Worm (Caenorhabditis elegans): ENCODE results near the gene C27F2.6.

C27F2.6 gene

DNA sequence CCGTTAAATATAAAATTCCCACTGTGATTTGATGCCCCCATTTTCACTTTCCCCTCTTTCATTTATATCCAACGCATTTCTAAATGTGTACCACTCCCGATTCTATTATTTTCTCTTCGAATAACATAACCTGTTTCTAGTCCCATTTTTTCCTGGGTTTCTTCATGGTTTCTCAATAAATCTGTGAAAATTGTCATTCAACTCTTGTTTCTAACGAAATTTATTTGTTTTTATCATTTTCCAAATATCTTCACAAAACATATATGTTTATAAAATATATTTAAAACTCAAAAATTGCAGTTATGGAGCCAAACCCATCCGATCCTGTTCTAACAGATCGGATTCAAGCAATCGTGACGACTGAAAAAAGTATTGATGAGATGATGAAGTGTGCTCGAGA lies 40.7 kb upstream of the C27F2.6 start, which contains the start of gene mdt-11:
Gene mdt-11, plus strand, starts transcription at position 301 of the 400 bp plus-strand sequence.
- no peak for TF ChIP-seq mep-1 (tag; optimal IDR thresholded peaks at IDR 0.05)
- TF ChIP-seq aha-1 (tag), result peak; percentile 55

DNA sequence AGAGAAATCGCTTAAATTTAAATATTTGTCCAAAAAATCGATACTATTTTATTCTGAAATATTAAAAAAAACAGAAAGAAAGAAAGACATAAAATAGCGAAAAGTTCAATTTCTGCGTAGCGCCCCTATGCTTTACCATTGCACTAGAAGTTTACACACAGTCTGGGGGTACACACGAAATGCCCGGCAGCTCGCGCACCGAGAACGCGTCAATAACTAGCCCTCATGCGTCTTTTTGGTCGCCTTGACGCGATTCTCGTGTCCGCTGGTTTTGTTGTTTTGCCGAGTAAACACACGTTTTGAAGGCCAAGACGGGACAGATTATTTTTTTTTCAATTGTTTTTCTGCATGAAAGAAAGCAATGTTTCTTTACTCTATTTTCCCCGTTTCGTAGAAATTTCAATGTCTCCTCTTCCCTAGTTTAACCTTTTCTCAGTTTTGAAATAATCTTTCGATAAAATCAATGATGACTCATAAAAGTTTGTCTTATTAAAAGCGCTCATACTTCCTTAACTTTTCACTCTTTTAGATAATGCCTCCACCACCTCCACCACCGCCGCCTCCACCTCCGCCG lies 37.9 kb upstream of the C27F2.6 start, which contains the start of gene wip-1:
Gene wip-1, plus strand, starts transcription at position 524 of the 574 bp plus-strand sequence.
- peak; percentile 96 for TF ChIP-seq F49E8.2 (tag; optimal IDR thresholded peaks at IDR 0.05; ENCODE audit: borderline replicate concordance)
- no peak for TF ChIP-seq zip-11 (GFP tag; IDR thresholded peaks at IDR 0.05)
- peak; percentile 91 for TF ChIP-seq lin-29 (GFP tag; IDR thresholded peaks at IDR 0.05)
- no peak for TF ChIP-seq ceh-82 (tag; optimal IDR thresholded peaks at IDR 0.05)
- TF ChIP-seq hmg-1.1 (GFP tag; IDR thresholded peaks at IDR 0.05), result peak; percentile 98
- TF ChIP-seq dmd-9 (GFP tag; IDR thresholded peaks at IDR 0.05), result peak; percentile 94
- peak; percentile 95 to 97 for TF ChIP-seq daf-16 (GFP tag; optimal IDR thresholded peaks at IDR 0.05)
- TF ChIP-seq daf-16 (tag; optimal IDR thresholded peaks at IDR 0.05), result peak; percentile 97
- peak; percentile 97 for TF ChIP-seq lin-13 (GFP tag; optimal IDR thresholded peaks at IDR 0.05)
- no peak for TF ChIP-seq ceh-62 (tag; optimal IDR thresholded peaks at IDR 0.05)
- TF ChIP-seq nhr-102 (tag; optimal IDR thresholded peaks at IDR 0.05), result peak; percentile 97
- peak; percentile 86 for TF ChIP-seq nhr-111 (GFP tag; optimal IDR thresholded peaks at IDR 0.05)
- peak; percentile 79; the same call in 1 of the 2 replicates for TF ChIP-seq nhr-41 (GFP tag; IDR thresholded peaks at IDR 0.05)
- TF ChIP-seq arid-1 (GFP tag; conservative IDR thresholded peaks at IDR 0.05), result peak; percentile 98
- TF ChIP-seq pqm-1 (tag; optimal IDR thresholded peaks at IDR 0.05), result peak; percentile 54
- TF ChIP-seq ceh-20 (GFP tag; IDR thresholded peaks at IDR 0.05), result peak; percentile 95
- peak; percentile 74; the same call in 1 of the 2 replicates for TF ChIP-seq D1046.2 (GFP tag; IDR thresholded peaks at IDR 0.05)
- TF ChIP-seq fos-1 (tag; optimal IDR thresholded peaks at IDR 0.05), result peak; percentile 44
- TF ChIP-seq vab-7 (GFP tag; IDR thresholded peaks at IDR 0.05), result peak; percentile 88
- TF ChIP-seq madf-5 (GFP tag; IDR thresholded peaks at IDR 0.05), result peak in 1 of 2 experiments; percentile 90; a peak in 1 of 4 replicates
- peak; percentile 33 for TF ChIP-seq sdz-12 (GFP tag; optimal IDR thresholded peaks at IDR 0.05)
- TF ChIP-seq tra-1 (GFP tag; IDR thresholded peaks at IDR 0.05), result peak; percentile 93
- peak; percentile 88 to 97 for TF ChIP-seq lsy-2 (tag; optimal IDR thresholded peaks at IDR 0.05)
- peak; percentile 2 for TF ChIP-seq R02D3.7 (tag; optimal IDR thresholded peaks at IDR 0.05)
- peak; percentile 87 for TF ChIP-seq F44E2.7 (GFP tag; IDR thresholded peaks at IDR 0.05)
- peak; percentile 97 for TF ChIP-seq unc-130 (GFP tag; optimal IDR thresholded peaks at IDR 0.05)
- peak; percentile 60 for TF ChIP-seq nhr-237 (tag; optimal IDR thresholded peaks at IDR 0.05)
- TF ChIP-seq dpl-1 (GFP tag; optimal IDR thresholded peaks at IDR 0.05), result peak; percentile 95
- peak; percentile 82 for TF ChIP-seq mdt-29 (GFP tag; IDR thresholded peaks at IDR 0.05)
- TF ChIP-seq hlh-30 (tag; optimal IDR thresholded peaks at IDR 0.05; ENCODE audit: insufficient read depth), result peak; percentile 94
- peak; percentile 76; the same call in 1 of the 2 replicates for TF ChIP-seq dmd-8 (GFP tag; IDR thresholded peaks at IDR 0.05)
- TF ChIP-seq madf-9 (GFP tag; conservative IDR thresholded peaks at IDR 0.05), result peak; percentile 97
- peak; percentile 98 for TF ChIP-seq nhr-28 (tag; optimal IDR thresholded peaks at IDR 0.05)
- peak in 1 of 2 experiments; percentile 99 for TF ChIP-seq unc-62 (GFP tag; optimal IDR thresholded peaks at IDR 0.05 in 1 of 2)
- TF ChIP-seq unc-62 (tag; optimal IDR thresholded peaks at IDR 0.05), result peak; percentile 30
- TF ChIP-seq snpc-4 (tag; optimal IDR thresholded peaks at IDR 0.05), result peak; percentile 52
- TF ChIP-seq attf-4 (tag; optimal IDR thresholded peaks at IDR 0.05), result peak; percentile 3
- TF ChIP-seq lin-39 (tag; optimal IDR thresholded peaks at IDR 0.05), result peak; percentile 55
- peak; percentile 85 for TF ChIP-seq fkh-10 (GFP tag; optimal IDR thresholded peaks at IDR 0.05)
- TF ChIP-seq cey-2 (tag; optimal IDR thresholded peaks at IDR 0.05; ENCODE audit: borderline replicate concordance, insufficient read depth), result peak; percentile 57
- TF ChIP-seq hlh-11 (tag; optimal IDR thresholded peaks at IDR 0.05), result peak; percentile 98
- TF ChIP-seq ceh-44 (GFP tag; IDR thresholded peaks at IDR 0.05), result peak; percentile 46; the same call in 1 of the 2 replicates
- TF ChIP-seq hif-1 (tag; optimal IDR thresholded peaks at IDR 0.05), result peak; percentile 73 to 89
- TF ChIP-seq mep-1 (tag; optimal IDR thresholded peaks at IDR 0.05), result peak; percentile 99
- TF ChIP-seq nhr-6 (tag; optimal IDR thresholded peaks at IDR 0.05), result peak; percentile 95
- TF ChIP-seq nhr-76 (tag; optimal IDR thresholded peaks at IDR 0.05), result peak; percentile 53
- peak; percentile 98 for TF ChIP-seq T26A8.4 (GFP tag; IDR thresholded peaks at IDR 0.05)
- peak; percentile 96 for TF ChIP-seq ctbp-1 (GFP tag; IDR thresholded peaks at IDR 0.05)
